Worm (Caenorhabditis elegans): Measurements from ENCODE around the gene srt-67.
A peak's percentile ranks its signal among the peaks of the same experiment; 100 is the strongest.

The srt-67 gene

DNA sequence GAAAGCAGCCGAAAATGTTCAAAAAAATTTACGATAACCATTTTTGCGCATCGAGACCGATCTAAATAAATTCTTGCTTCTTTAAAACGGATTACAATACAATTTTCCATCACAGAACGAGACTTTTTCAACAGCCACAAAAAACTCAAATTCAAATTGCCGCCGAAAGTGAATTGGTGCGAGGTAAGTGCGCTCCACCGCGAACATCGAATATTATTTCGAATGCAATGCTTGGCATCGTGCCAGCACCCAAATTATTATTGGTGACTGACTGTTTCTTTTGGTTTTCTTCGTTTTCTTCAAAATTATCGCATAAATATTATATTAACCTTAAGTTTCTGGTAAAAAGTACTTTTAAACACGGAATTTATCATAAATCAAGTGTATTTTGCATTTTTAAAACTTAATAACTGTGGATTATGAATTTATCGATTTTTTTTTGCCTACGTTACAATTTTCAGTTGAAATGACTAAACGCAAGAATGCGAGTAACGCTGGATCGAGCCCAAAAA lies 11.8 kb upstream of the srt-67 start, which contains the start of gene penr-1 (continued):
- no peak for TF ChIP-seq Y79H2A.3 (GFP tag; conservative IDR thresholded peaks at IDR 0.05)
- no peak for TF ChIP-seq F39B2.1 (GFP tag; IDR thresholded peaks at IDR 0.05)
- no peak for TF ChIP-seq ccch-3 (GFP tag; optimal IDR thresholded peaks at IDR 0.05)
- no peak for TF ChIP-seq unc-62 (GFP tag; optimal IDR thresholded peaks at IDR 0.05)
- no peak for TF ChIP-seq nhr-120 (GFP tag; IDR thresholded peaks at IDR 0.05)
- no peak for TF ChIP-seq cebp-2 (GFP tag; IDR thresholded peaks at IDR 0.05)
- peak; percentile 8 for TF ChIP-seq xnd-1 (tag; optimal IDR thresholded peaks at IDR 0.05)
- no peak for TF ChIP-seq ama-1 (optimal IDR thresholded peaks at IDR 0.05)
- no peak for TF ChIP-seq ama-1 (GFP tag; optimal IDR thresholded peaks at IDR 0.05)
- TF ChIP-seq unc-130 (GFP tag; optimal IDR thresholded peaks at IDR 0.05): no peak
- TF ChIP-seq ekl-4 (GFP tag; IDR thresholded peaks at IDR 0.05): no peak
- TF ChIP-seq akir-1 (GFP tag; optimal IDR thresholded peaks at IDR 0.05): no peak
- no peak for TF ChIP-seq Y95B8A.8 (GFP tag; IDR thresholded peaks at IDR 0.05)
- TF ChIP-seq F33H1.4 (GFP tag; IDR thresholded peaks at IDR 0.05): peak; percentile 27; the same call in 1 of the 2 replicates
- TF ChIP-seq madf-10 (tag; optimal IDR thresholded peaks at IDR 0.05): no peak
- TF ChIP-seq madf-3 (GFP tag; IDR thresholded peaks at IDR 0.05): no peak
- no peak for TF ChIP-seq nhr-27 (tag; optimal IDR thresholded peaks at IDR 0.05)
- TF ChIP-seq B0035.1 (tag; optimal IDR thresholded peaks at IDR 0.05): no peak
- no peak for TF ChIP-seq egrh-3 (GFP tag; IDR thresholded peaks at IDR 0.05)
- TF ChIP-seq K12H6.12 (tag; optimal IDR thresholded peaks at IDR 0.05): no peak
- TF ChIP-seq hmg-20 (GFP tag; IDR thresholded peaks at IDR 0.05): no peak
- no peak for TF ChIP-seq C17E4.6 (GFP tag; IDR thresholded peaks at IDR 0.05)
- no peak for TF ChIP-seq snpc-1.1 (tag; optimal IDR thresholded peaks at IDR 0.05; ENCODE audit: insufficient read depth)
- TF ChIP-seq ztf-3 (GFP tag; optimal IDR thresholded peaks at IDR 0.05): no peak
- TF ChIP-seq somi-1 (GFP tag; optimal IDR thresholded peaks at IDR 0.05): no peak
- no peak for TF ChIP-seq attf-5 (GFP tag; optimal IDR thresholded peaks at IDR 0.05)
- TF ChIP-seq ztf-25 (GFP tag; IDR thresholded peaks at IDR 0.05): no peak
- no peak for TF ChIP-seq ceh-40 (GFP tag; IDR thresholded peaks at IDR 0.05)
- no peak for TF ChIP-seq F37B4.10 (GFP tag; IDR thresholded peaks at IDR 0.05)
- TF ChIP-seq D2030.7 (GFP tag; IDR thresholded peaks at IDR 0.05): peak; percentile 37; the same call in 1 of the 2 replicates
- no peak; the same call in 1 of the 2 replicates for TF ChIP-seq dox-1 (GFP tag; IDR thresholded peaks at IDR 0.05)
- no peak for TF ChIP-seq Y56A3A.18 (GFP tag; IDR thresholded peaks at IDR 0.05)
- no peak for TF ChIP-seq hmg-1.2 (GFP tag; IDR thresholded peaks at IDR 0.05)
- no peak for TF ChIP-seq F57C9.4 (tag; optimal IDR thresholded peaks at IDR 0.05)
- TF ChIP-seq sptf-2 (GFP tag; optimal IDR thresholded peaks at IDR 0.05): no peak
- TF ChIP-seq aptf-3 (GFP tag; IDR thresholded peaks at IDR 0.05): no peak
- TF ChIP-seq B0336.3 (GFP tag; IDR thresholded peaks at IDR 0.05): no peak
- no peak for TF ChIP-seq mel-28 (tag; optimal IDR thresholded peaks at IDR 0.05; ENCODE audit: borderline replicate concordance)
- no peak for TF ChIP-seq nfyb-1 (GFP tag; IDR thresholded peaks at IDR 0.05)
- TF ChIP-seq attf-3 (GFP tag; conservative IDR thresholded peaks at IDR 0.05): no peak
- TF ChIP-seq T26A5.8 (tag; optimal IDR thresholded peaks at IDR 0.05): no peak
- TF ChIP-seq ceh-91 (GFP tag; IDR thresholded peaks at IDR 0.05): no peak
- TF ChIP-seq let-607 (tag; optimal IDR thresholded peaks at IDR 0.05): no peak
- TF ChIP-seq T07F8.4 (tag; optimal IDR thresholded peaks at IDR 0.05): no peak
- TF ChIP-seq snpc-3.4 (tag; optimal IDR thresholded peaks at IDR 0.05): no peak
- TF ChIP-seq nhr-80 (tag; optimal IDR thresholded peaks at IDR 0.05): no peak
- no peak for TF ChIP-seq mxl-1 (tag; optimal IDR thresholded peaks at IDR 0.05)
- TF ChIP-seq tlf-1 (GFP tag; optimal IDR thresholded peaks at IDR 0.05): no peak
- no peak for TF ChIP-seq repo-1 (tag; optimal IDR thresholded peaks at IDR 0.05)
- no peak for TF ChIP-seq pha-4 (tag; optimal IDR thresholded peaks at IDR 0.05)
